Fruit fly (Drosophila melanogaster) whole organism, embryonic: ENCODE results near the gene SuUR.
A peak's percentile ranks its signal among the peaks of the same experiment; 100 is the strongest.

ENCODE experiments used
- ATbp ChIP-seq: fragments of 200-800 bp; sonication (Bioruptor generic); optimal IDR thresholded peaks from 2 replicates; lab custom pipeline; 2017; ENCODE audit warnings: missing biosample characterization, mild to moderate bottlenecking, missing genetic modification characterization, missing genetic modification reagents
- Ada2b ChIP-seq: fragments of 200-800 bp; sonication (Bioruptor generic); IDR thresholded peaks from 2 replicates; pipeline ENCODE4 v1.3.6; 2022; ENCODE audit warnings: missing biosample characterization, missing genetic modification characterization
- Atf-2 ChIP-seq: fragments of 200-800 bp; sonication (Bioruptor generic); optimal IDR thresholded peaks from 2 replicates; lab custom pipeline; 2016; ENCODE audit warnings: missing biosample characterization, missing genetic modification characterization
- CG10654 ChIP-seq: fragments of 200-800 bp; sonication (Bioruptor generic); optimal IDR thresholded peaks from 2 replicates; lab custom pipeline; 2016; ENCODE audit warnings: missing biosample characterization, missing genetic modification characterization
- CG11398 ChIP-seq: fragments of 200-800 bp; sonication (Bioruptor generic); optimal IDR thresholded peaks from 2 replicates; lab custom pipeline; 2016; ENCODE audit warnings: missing biosample characterization, missing genetic modification characterization
- CG12104 ChIP-seq: fragments of 200-800 bp; sonication (Bioruptor generic); optimal IDR thresholded peaks from 3 replicates; lab custom pipeline; 2016; ENCODE audit warnings: missing biosample characterization, missing genetic modification characterization
- CG13775 ChIP-seq: fragments of 200-800 bp; sonication (Bioruptor generic); optimal IDR thresholded peaks from 3 replicates; lab custom pipeline; 2017; ENCODE audit warnings: missing biosample characterization, mild to moderate bottlenecking, missing genetic modification characterization
- CG13894 ChIP-seq: fragments of 200-800 bp; sonication (Bioruptor generic); optimal IDR thresholded peaks from 3 replicates; lab custom pipeline; 2018; ENCODE audit warnings: missing biosample characterization, mild to moderate bottlenecking, missing genetic modification characterization, moderate library complexity
- CG15269 ChIP-seq: fragments of 200-800 bp; sonication (Bioruptor generic); optimal IDR thresholded peaks from 2 replicates; lab custom pipeline; 2018; ENCODE audit warnings: missing biosample characterization, mild to moderate bottlenecking, missing genetic modification characterization, moderate library complexity
- CG15696 ChIP-seq: fragments of 200-800 bp; sonication (Bioruptor generic); optimal IDR thresholded peaks from 2 replicates; lab custom pipeline; 2019; ENCODE audit warnings: missing biosample characterization, mild to moderate bottlenecking, missing genetic modification characterization, moderate library complexity
- CG17328 ChIP-seq: fragments of 200-800 bp; sonication (Bioruptor generic); IDR thresholded peaks from 2 replicates; pipeline ENCODE4 v1.3.6; 2022; ENCODE audit warnings: missing biosample characterization, missing genetic modification characterization
- CG17568 ChIP-seq: fragments of 200-800 bp; sonication (Bioruptor generic); optimal IDR thresholded peaks from 2 replicates; lab custom pipeline; 2018; ENCODE audit warnings: missing biosample characterization, mild to moderate bottlenecking, missing genetic modification characterization, moderate library complexity
- CG18476 ChIP-seq: fragments of 200-800 bp; sonication (Bioruptor generic); optimal IDR thresholded peaks from 2 replicates; lab custom pipeline; 2016; ENCODE audit warnings: missing biosample characterization, mild to moderate bottlenecking, missing genetic modification characterization
- CG31365 ChIP-seq: fragments of 200-800 bp; sonication (Bioruptor generic); optimal IDR thresholded peaks from 2 replicates; lab custom pipeline; 2018; ENCODE audit warnings: missing biosample characterization, mild to moderate bottlenecking, missing genetic modification characterization
- CG32772 ChIP-seq: fragments of 200-800 bp; sonication (Bioruptor generic); IDR thresholded peaks from 2 replicates; pipeline ENCODE4 v1.3.6; 2022; ENCODE audit warnings: missing biosample characterization, missing genetic modification characterization
- CG43689 ChIP-seq: fragments of 200-800 bp; sonication (Bioruptor generic); IDR thresholded peaks from 2 replicates; pipeline ENCODE4 v1.3.6; 2022; ENCODE audit warnings: missing biosample characterization, missing genetic modification characterization
- CG4404 ChIP-seq: fragments of 200-800 bp; sonication (Bioruptor generic); IDR thresholded peaks from 2 replicates; pipeline ENCODE4 v1.3.6; 2022; ENCODE audit warnings: missing biosample characterization, missing genetic modification characterization
- CG5180 ChIP-seq: fragments of 200-800 bp; sonication (Bioruptor generic); optimal IDR thresholded peaks from 3 replicates; lab custom pipeline; 2017; ENCODE audit warnings: missing biosample characterization, missing genetic modification characterization, mild to moderate bottlenecking, moderate library complexity, missing genetic modification reagents
- CG5245 ChIP-seq: fragments of 200-800 bp; sonication (Bioruptor generic); optimal IDR thresholded peaks from 3 replicates; lab custom pipeline; 2016; ENCODE audit warnings: missing biosample characterization, missing genetic modification characterization
- CG6683 ChIP-seq: fragments of 200-800 bp; sonication (Bioruptor generic); optimal IDR thresholded peaks from 2 replicates; lab custom pipeline; 2017; ENCODE audit warnings: missing biosample characterization, mild to moderate bottlenecking, missing genetic modification characterization, missing genetic modification reagents
- CG8281 ChIP-seq: fragments of 200-800 bp; sonication (Bioruptor generic); optimal IDR thresholded peaks from 2 replicates; lab custom pipeline; 2018; ENCODE audit warnings: missing biosample characterization, mild to moderate bottlenecking, missing genetic modification characterization, moderate library complexity
- CG8478 ChIP-seq: fragments of >200 bp; optimal IDR thresholded peaks from 2 replicates; lab custom pipeline; 2018
- Chrac-16 ChIP-seq: fragments of 200-800 bp; sonication (Bioruptor generic); optimal IDR thresholded peaks from 3 replicates; lab custom pipeline; 2016; ENCODE audit warnings: missing biosample characterization, missing genetic modification characterization
- Dfd ChIP-seq, 2 experiments: fragments of >200 bp; optimal IDR thresholded peaks; 2 replicates each; lab custom pipeline; 2017; ENCODE audit warnings: missing biosample characterization in 2 of 2, missing genetic modification characterization in 2 of 2
- Dref ChIP-seq: fragments of 200-800 bp; sonication (Bioruptor generic); IDR thresholded peaks from 2 replicates; pipeline ENCODE4 v1.3.6; 2022; ENCODE audit warnings: missing biosample characterization, missing genetic modification characterization
- GATAe ChIP-seq: fragments of 200-800 bp; sonication (Bioruptor generic); conservative IDR thresholded peaks from 2 replicates; pipeline ENCODE4 v1.3.6; 2022; ENCODE audit warnings: missing biosample characterization, missing genetic modification characterization
- Gsc ChIP-seq: fragments of 200-800 bp; sonication (Bioruptor generic); IDR thresholded peaks from 2 replicates; pipeline ENCODE4 v1.3.6; 2022; ENCODE audit warnings: missing biosample characterization, missing genetic modification characterization
- HmgZ ChIP-seq: fragments of 200-800 bp; sonication (Bioruptor generic); optimal IDR thresholded peaks from 2 replicates; lab custom pipeline; 2018; ENCODE audit warnings: missing biosample characterization, mild to moderate bottlenecking, missing genetic modification characterization
- Hmx ChIP-seq: fragments of 200-800 bp; sonication (Bioruptor generic); optimal IDR thresholded peaks from 2 replicates; lab custom pipeline; 2016; ENCODE audit warnings: missing biosample characterization, missing genetic modification characterization
- Jarid2 ChIP-seq: fragments of 200-800 bp; sonication (Bioruptor generic); optimal IDR thresholded peaks from 3 replicates; lab custom pipeline; 2017; ENCODE audit warnings: mild to moderate bottlenecking, missing biosample characterization, missing genetic modification reagents, missing genetic modification characterization
- NK7.1 ChIP-seq: fragments of 200-800 bp; sonication (Bioruptor generic); optimal IDR thresholded peaks from 3 replicates; lab custom pipeline; 2016; ENCODE audit warnings: missing biosample characterization, missing genetic modification characterization
- Pdp1 ChIP-seq, 2 experiments: fragments of 200-800 bp; sonication (Bioruptor generic); optimal IDR thresholded peaks; 3 replicates each; lab custom pipeline; 2016; ENCODE audit warnings: missing biosample characterization in 2 of 2, missing genetic modification characterization in 2 of 2, mild to moderate bottlenecking in 1 of 2, moderate library complexity in 1 of 2
- Rfx ChIP-seq: fragments of 200-800 bp; sonication (Bioruptor generic); IDR thresholded peaks from 2 replicates; pipeline ENCODE4 v1.3.6; 2022; ENCODE audit warnings: missing biosample characterization, missing genetic modification characterization
- Sox100B ChIP-seq: fragments of 200-800 bp; sonication (Bioruptor generic); optimal IDR thresholded peaks from 3 replicates; lab custom pipeline; 2018; ENCODE audit warnings: missing biosample characterization, mild to moderate bottlenecking, missing genetic modification characterization
- Taf1 ChIP-seq: fragments of 200-800 bp; sonication (Bioruptor generic); IDR thresholded peaks from 2 replicates; pipeline ENCODE4 v1.3.6; 2022; ENCODE audit warnings: missing biosample characterization, missing genetic modification characterization
- Xbp1 ChIP-seq: fragments of 200-800 bp; sonication (Bioruptor generic); optimal IDR thresholded peaks from 3 replicates; lab custom pipeline; 2016; ENCODE audit warnings: missing biosample characterization, mild to moderate bottlenecking, missing genetic modification characterization
- YL-1 ChIP-seq: fragments of 200-800 bp; sonication (Bioruptor generic); optimal IDR thresholded peaks from 3 replicates; lab custom pipeline; 2017; ENCODE audit warnings: missing biosample characterization, mild to moderate bottlenecking, missing genetic modification characterization
- aop ChIP-seq: fragments of 200-800 bp; sonication (Bioruptor generic); IDR thresholded peaks from 2 replicates; pipeline ENCODE4 v1.3.6; 2022; ENCODE audit warnings: missing biosample characterization, missing genetic modification characterization
- gce ChIP-seq: fragments of 200-800 bp; sonication (Bioruptor generic); IDR thresholded peaks from 3 replicates; pipeline ENCODE4 v1.3.6; 2022; ENCODE audit warnings: missing biosample characterization, missing genetic modification characterization
- jing ChIP-seq: fragments of 200-800 bp; sonication (Bioruptor generic); optimal IDR thresholded peaks from 2 replicates; lab custom pipeline; 2018; ENCODE audit warnings: missing biosample characterization, mild to moderate bottlenecking, missing genetic modification characterization
- maf-S ChIP-seq: fragments of 200-800 bp; sonication (Bioruptor generic); optimal IDR thresholded peaks from 2 replicates; lab custom pipeline; 2016; ENCODE audit warnings: missing biosample characterization, missing genetic modification characterization
- mam ChIP-seq: fragments of 200-800 bp; sonication (Bioruptor generic); optimal IDR thresholded peaks from 3 replicates; lab custom pipeline; 2016; ENCODE audit warnings: missing biosample characterization, missing genetic modification characterization
- nau ChIP-seq: fragments of 200-800 bp; sonication (Bioruptor generic); optimal IDR thresholded peaks from 3 replicates; lab custom pipeline; 2017; ENCODE audit warnings: missing biosample characterization, mild to moderate bottlenecking, missing genetic modification characterization, missing genetic modification reagents
- nmo ChIP-seq: fragments of 200-800 bp; sonication (Bioruptor generic); optimal IDR thresholded peaks from 2 replicates; lab custom pipeline; 2018; ENCODE audit warnings: missing biosample characterization, mild to moderate bottlenecking, missing genetic modification characterization, moderate library complexity
- pita ChIP-seq: fragments of 200-800 bp; sonication (Bioruptor generic); optimal IDR thresholded peaks from 2 replicates; lab custom pipeline; 2017; ENCODE audit warnings: missing biosample characterization, mild to moderate bottlenecking, missing genetic modification characterization
- pnt ChIP-seq: fragments of 200-800 bp; sonication (Bioruptor generic); optimal IDR thresholded peaks from 3 replicates; lab custom pipeline; 2016; ENCODE audit warnings: missing biosample characterization, missing genetic modification characterization
- psq ChIP-seq: fragments of 200-800 bp; sonication (Bioruptor generic); optimal IDR thresholded peaks from 2 replicates; lab custom pipeline; 2017; ENCODE audit warnings: missing biosample characterization, missing genetic modification characterization
- scrt ChIP-seq: fragments of 200-800 bp; sonication (Bioruptor generic); optimal IDR thresholded peaks from 2 replicates; lab custom pipeline; 2018; ENCODE audit warnings: missing biosample characterization, mild to moderate bottlenecking, missing genetic modification characterization, moderate library complexity
- sisA ChIP-seq: fragments of 200-800 bp; sonication (Bioruptor generic); IDR thresholded peaks from 2 replicates; pipeline ENCODE4 v1.3.6; 2022; ENCODE audit warnings: missing biosample characterization, missing genetic modification characterization
- sna ChIP-seq: fragments of 200-800 bp; sonication (Bioruptor generic); IDR thresholded peaks from 2 replicates; pipeline ENCODE4 v1.3.6; 2022; ENCODE audit warnings: missing biosample characterization, missing genetic modification characterization; ENCODE audit not compliant: partially characterized antibody
- sug ChIP-seq: fragments of 200-800 bp; optimal IDR thresholded peaks from 2 replicates; lab custom pipeline; 2019; ENCODE audit warnings: missing biosample characterization, mild to moderate bottlenecking, missing genetic modification characterization, moderate library complexity
- toy ChIP-seq: fragments of 200-800 bp; sonication (Bioruptor generic); IDR thresholded peaks from 2 replicates; pipeline ENCODE4 v1.3.6; 2022; ENCODE audit warnings: missing biosample characterization, missing genetic modification characterization

Gene SuUR

dm6 chr3L:11049414-11049813 lies 15.4 kb upstream of the SuUR start (continued):
- TF ChIP-seq aop (GFP tag; lab: Robert Waterston, UW) = 0 out of 2 replicates have a peak, but pooled peaks have one; percentile 8
- TF ChIP-seq Hmx = no peak
- no peak for TF ChIP-seq GATAe (GFP tag; lab: Robert Waterston, UW)
- peak; percentile 54 for TF ChIP-seq CG13894 (tag; lab: Kevin White, UChicago)
- TF ChIP-seq sug (tag; lab: Kevin White, UChicago) = peak; percentile 60
- no peak for TF ChIP-seq nmo
- no peak for TF ChIP-seq mam (GFP tag; lab: Kevin White, UChicago)
- no peak for TF ChIP-seq YL-1 (GFP tag; lab: Kevin White, UChicago)
- TF ChIP-seq Taf1 = no peak
- TF ChIP-seq Rfx = peak; percentile 31; the same call in 1 of the 2 replicates
- no peak for TF ChIP-seq CG4404 (GFP tag; lab: Robert Waterston, UW)
- TF ChIP-seq gce (GFP tag; lab: Robert Waterston, UW) = no peak
- no peak for TF ChIP-seq Sox100B (GFP tag; lab: Kevin White, UChicago)
- TF ChIP-seq CG6683 = peak; percentile 27
- TF ChIP-seq Gsc (GFP tag; lab: Robert Waterston, UW) = no peak
- no peak for TF ChIP-seq CG15696 (tag; lab: Kevin White, UChicago)
- TF ChIP-seq CG8478 = no peak
- no peak for TF ChIP-seq CG18476 (GFP tag; lab: Kevin White, UChicago)
- TF ChIP-seq Dref (GFP tag; lab: Robert Waterston, UW) = no peak
- no peak for TF ChIP-seq psq (GFP tag; lab: Kevin White, UChicago)
- TF ChIP-seq Dfd (GFP tag; optimal IDR thresholded peaks at IDR 0.05; lab: Kevin White, UChicago) = no peak
- peak; percentile 27 for TF ChIP-seq CG17568 (GFP tag; lab: Kevin White, UChicago)
- no peak for TF ChIP-seq Chrac-16 (GFP tag; lab: Kevin White, UChicago)
- TF ChIP-seq HmgZ = peak; percentile 11
- no peak for TF ChIP-seq CG32772
- TF ChIP-seq CG11398 = no peak
- no peak for TF ChIP-seq CG17328 (GFP tag; lab: Robert Waterston, UW)
- peak; percentile 45 for TF ChIP-seq nau (GFP tag; lab: Kevin White, UChicago)
- TF ChIP-seq scrt (GFP tag; lab: Kevin White, UChicago) = peak; percentile 42
- no peak for TF ChIP-seq pita (GFP tag; lab: Kevin White, UChicago)
- no peak for TF ChIP-seq CG12104
- peak; percentile 51 for TF ChIP-seq CG31365
- no peak for TF ChIP-seq CG43689 (GFP tag; lab: Robert Waterston, UW)
- TF ChIP-seq CG15269 = peak; percentile 28
- TF ChIP-seq CG10654 (GFP tag; lab: Kevin White, UChicago) = no peak
- peak; percentile 51 for TF ChIP-seq CG5180
- no peak for TF ChIP-seq Atf-2
- TF ChIP-seq toy = no peak
- no peak for TF ChIP-seq NK7.1 (GFP tag; lab: Kevin White, UChicago)
- TF ChIP-seq Jarid2 (GFP tag; lab: Kevin White, UChicago) = peak; percentile 21
- TF ChIP-seq Xbp1 (GFP tag; lab: Kevin White, UChicago) = no peak
- no peak for TF ChIP-seq sna (GFP tag; lab: Robert Waterston, UW)
- TF ChIP-seq Pdp1 (GFP tag; optimal IDR thresholded peaks at IDR 0.05; lab: Kevin White, UChicago) = peak in 1 of 2 experiments; percentile 58
- no peak for TF ChIP-seq jing (GFP tag; lab: Kevin White, UChicago)
- TF ChIP-seq CG8281 (tag; lab: Kevin White, UChicago) = no peak
- TF ChIP-seq CG5245 (GFP tag; lab: Kevin White, UChicago) = no peak
- no peak for TF ChIP-seq maf-S
- peak; percentile 38 for TF ChIP-seq ATbp (GFP tag; lab: Kevin White, UChicago)
- no peak for TF ChIP-seq CG13775
- TF ChIP-seq sisA (GFP tag; lab: Robert Waterston, UW) = no peak
- no peak for TF ChIP-seq pnt
- no peak for TF ChIP-seq Ada2b (GFP tag; lab: Robert Waterston, UW)
